Worm (Caenorhabditis elegans) whole organism, L1 larva: ENCODE measurements around the gene srg-5.

ENCODE experiments used
- C16A3.4 ChIP-seq: fragments of 150-350 bp; optimal IDR thresholded peaks from 2 replicates; lab custom pipeline; 2014; ENCODE audit warnings: missing biosample characterization, missing genetic modification characterization
- F16B12.6 ChIP-seq: fragments of 150-350 bp; optimal IDR thresholded peaks from 2 replicates; lab custom pipeline; 2014; ENCODE audit warnings: missing biosample characterization, missing genetic modification characterization
- alr-1 ChIP-seq: fragments of 200-800 bp; sonication (Bioruptor generic); optimal IDR thresholded peaks from 2 replicates; lab custom pipeline; 2018; ENCODE audit warnings: borderline replicate concordance, mild to moderate bottlenecking, missing genetic modification characterization, missing compliant biosample characterization
- aly-2 ChIP-seq: fragments of 150-350 bp; optimal IDR thresholded peaks from 2 replicates; lab custom pipeline; 2014; ENCODE audit warnings: missing biosample characterization, missing genetic modification characterization
- ama-1 ChIP-seq: fragments of 150-350 bp; optimal IDR thresholded peaks from 2 replicates; lab custom pipeline; 2014
- blmp-1 ChIP-seq: fragments of 150-350 bp; optimal IDR thresholded peaks from 2 replicates; lab custom pipeline; 2014; ENCODE audit warnings: missing biosample characterization, missing genetic modification characterization
- ceh-63 ChIP-seq: fragments of 200-800 bp; sonication (Bioruptor generic); optimal IDR thresholded peaks from 2 replicates; lab custom pipeline; 2018; ENCODE audit warnings: mild to moderate bottlenecking, missing genetic modification characterization, missing compliant biosample characterization
- ceh-88 ChIP-seq: fragments of 200-800 bp; sonication (Bioruptor generic); IDR thresholded peaks from 2 replicates; pipeline ENCODE4 v1.3.6; 2022; ENCODE audit warnings: missing genetic modification characterization, missing compliant biosample characterization
- ceh-90 ChIP-seq: sonication (generic microtip); optimal IDR thresholded peaks from 2 replicates; lab custom pipeline; 2016; ENCODE audit warnings: missing genetic modification characterization, missing compliant biosample characterization
- efl-1 ChIP-seq, 4 experiments: fragments of 150-350 bp; optimal IDR thresholded peaks in 3 of 4; peaks in 1 of 4; 1 replicate in 1 of 4; 2 replicates in 3 of 4; lab custom pipeline; 2014; ENCODE audit warnings: missing biosample characterization in 2 of 4, missing genetic modification characterization in 2 of 4, missing genetic modification reagents in 2 of 4
- elt-2 ChIP-seq: sonication (generic microtip); optimal IDR thresholded peaks from 2 replicates; lab custom pipeline; 2016; ENCODE audit warnings: missing genetic modification characterization, mild to moderate bottlenecking, inconsistent platforms, missing compliant biosample characterization, missing genetic modification reagents
- ets-5 ChIP-seq: fragments of 200-800 bp; sonication (Bioruptor generic); IDR thresholded peaks from 2 replicates; pipeline ENCODE4 v1.3.6; 2022; ENCODE audit warnings: missing genetic modification characterization, missing compliant biosample characterization
- fkh-4 ChIP-seq: sonication (generic microtip); optimal IDR thresholded peaks from 2 replicates; lab custom pipeline; 2016; ENCODE audit warnings: missing compliant biosample characterization, missing genetic modification characterization, borderline replicate concordance
- fkh-8 ChIP-seq: sonication (generic microtip); optimal IDR thresholded peaks from 2 replicates; lab custom pipeline; 2016; ENCODE audit warnings: mild to moderate bottlenecking, missing genetic modification characterization, missing compliant biosample characterization
- fos-1 ChIP-seq: fragments of 150-350 bp; optimal IDR thresholded peaks from 2 replicates; lab custom pipeline; 2014; ENCODE audit warnings: missing biosample characterization, missing genetic modification characterization
- hlh-17 ChIP-seq: fragments of 200-800 bp; sonication (Bioruptor generic); optimal IDR thresholded peaks from 2 replicates; lab custom pipeline; 2018; ENCODE audit warnings: missing genetic modification characterization, mild to moderate bottlenecking, missing compliant biosample characterization, moderate library complexity, borderline replicate concordance
- hpl-2 ChIP-seq: fragments of 150-350 bp; optimal IDR thresholded peaks from 2 replicates; lab custom pipeline; 2014; ENCODE audit warnings: missing biosample characterization, missing genetic modification reagents, missing genetic modification characterization
- irx-1 ChIP-seq: sonication (generic microtip); optimal IDR thresholded peaks from 2 replicates; lab custom pipeline; 2016; ENCODE audit warnings: missing genetic modification characterization, missing compliant biosample characterization
- isw-1 ChIP-seq: fragments of 200-800 bp; sonication (Bioruptor generic); IDR thresholded peaks from 2 replicates; pipeline ENCODE4 v1.3.6; 2022; ENCODE audit warnings: missing genetic modification characterization, missing compliant biosample characterization
- lin-13 ChIP-seq: fragments of 150-350 bp; optimal IDR thresholded peaks from 2 replicates; lab custom pipeline; 2014; ENCODE audit warnings: missing biosample characterization, missing genetic modification reagents, missing genetic modification characterization
- lin-39 ChIP-seq: fragments of 150-350 bp; optimal IDR thresholded peaks from 2 replicates; lab custom pipeline; 2014; ENCODE audit warnings: missing biosample characterization, missing genetic modification reagents, missing genetic modification characterization
- lir-3 ChIP-seq: sonication (generic microtip); optimal IDR thresholded peaks from 2 replicates; lab custom pipeline; 2016; ENCODE audit warnings: mild to moderate bottlenecking, missing genetic modification characterization, moderate library complexity, missing compliant biosample characterization; ENCODE audit not compliant: poor library complexity
- mef-2 ChIP-seq: fragments of 150-350 bp; optimal IDR thresholded peaks from 2 replicates; lab custom pipeline; 2014; ENCODE audit warnings: missing biosample characterization, missing genetic modification characterization
- nhr-12 ChIP-seq: sonication (generic microtip); optimal IDR thresholded peaks from 2 replicates; lab custom pipeline; 2017; ENCODE audit warnings: missing biosample characterization, missing genetic modification characterization
- nhr-28 ChIP-seq: fragments of 150-350 bp; optimal IDR thresholded peaks from 2 replicates; lab custom pipeline; 2014; ENCODE audit warnings: missing biosample characterization, missing genetic modification characterization
- nhr-47 ChIP-seq: sonication (generic microtip); optimal IDR thresholded peaks from 2 replicates; lab custom pipeline; 2016; ENCODE audit warnings: mild to moderate bottlenecking, missing genetic modification characterization, moderate library complexity, missing compliant biosample characterization
- nhr-76 ChIP-seq: sonication (generic microtip); optimal IDR thresholded peaks from 2 replicates; lab custom pipeline; 2017; ENCODE audit warnings: missing biosample characterization, missing genetic modification characterization
- nhr-85 ChIP-seq: sonication (generic microtip); peaks from one replicate; lab custom pipeline; 2016; ENCODE audit warnings: missing genetic modification characterization, inconsistent platforms, missing compliant biosample characterization
- pax-3 ChIP-seq: fragments of 200-800 bp; sonication (Bioruptor generic); optimal IDR thresholded peaks from 2 replicates; lab custom pipeline; 2018; ENCODE audit warnings: mild to moderate bottlenecking, missing genetic modification characterization, moderate library complexity, missing compliant biosample characterization
- rnt-1 ChIP-seq: sonication (generic microtip); optimal IDR thresholded peaks from 2 replicates; lab custom pipeline; 2016; ENCODE audit warnings: mild to moderate bottlenecking, missing genetic modification characterization, moderate library complexity, missing compliant biosample characterization
- sox-4 ChIP-seq: sonication (generic microtip); optimal IDR thresholded peaks from 2 replicates; lab custom pipeline; 2016; ENCODE audit warnings: missing genetic modification characterization, missing compliant biosample characterization
- sptf-1 ChIP-seq: fragments of 150-350 bp; optimal IDR thresholded peaks from 2 replicates; lab custom pipeline; 2014; ENCODE audit warnings: missing biosample characterization, missing genetic modification characterization
- sup-37 ChIP-seq: fragments of 200-800 bp; sonication (Bioruptor generic); optimal IDR thresholded peaks from 2 replicates; lab custom pipeline; 2018; ENCODE audit warnings: mild to moderate bottlenecking, missing genetic modification characterization, missing compliant biosample characterization
- swsn-7 ChIP-seq: sonication (generic microtip); optimal IDR thresholded peaks from 2 replicates; lab custom pipeline; 2016; ENCODE audit warnings: missing genetic modification characterization, missing compliant biosample characterization
- tbx-2 ChIP-seq: sonication (generic microtip); optimal IDR thresholded peaks from 2 replicates; lab custom pipeline; 2016; ENCODE audit warnings: missing genetic modification characterization, missing compliant biosample characterization
- tlp-1 ChIP-seq: fragments of 150-350 bp; optimal IDR thresholded peaks from 2 replicates; lab custom pipeline; 2014; ENCODE audit warnings: missing biosample characterization, missing genetic modification characterization
- unc-62 ChIP-seq: fragments of 150-350 bp; optimal IDR thresholded peaks from 2 replicates; lab custom pipeline; 2014; ENCODE audit warnings: missing biosample characterization, missing genetic modification reagents, missing genetic modification characterization
- xbp-1 ChIP-seq: sonication (generic microtip); optimal IDR thresholded peaks from 2 replicates; lab custom pipeline; 2016; ENCODE audit warnings: missing genetic modification characterization, missing compliant biosample characterization
- zag-1 ChIP-seq: fragments of 150-350 bp; optimal IDR thresholded peaks from 2 replicates; lab custom pipeline; 2014; ENCODE audit warnings: missing biosample characterization, missing genetic modification characterization
- zip-4 ChIP-seq: fragments of 200-800 bp; sonication (Bioruptor generic); optimal IDR thresholded peaks from 2 replicates; lab custom pipeline; 2018; ENCODE audit warnings: mild to moderate bottlenecking, missing genetic modification characterization, moderate library complexity, missing compliant biosample characterization
- ztf-11 ChIP-seq, 2 experiments: sonication (generic microtip); optimal IDR thresholded peaks; 2 replicates each; lab custom pipeline; 2016 to 2017; ENCODE audit warnings: missing genetic modification characterization in 2 of 2, missing biosample characterization in 1 of 2, missing compliant biosample characterization in 1 of 2

The srg-5 gene

ce11 chrIII:6258262-6258661 is 6.1 kb downstream of the srg-5 start, which contains the start of gene srg-1:
Gene srg-1 (minus strand): TSS chrIII:6258362.
- no peak for TF ChIP-seq efl-1 (optimal IDR thresholded peaks at IDR 0.05; lab: Kevin White, UChicago)
- TF ChIP-seq efl-1 (GFP tag; optimal IDR thresholded peaks at IDR 0.05 in 1 of 2; lab: Kevin White, UChicago): no peak
- no peak for TF ChIP-seq zag-1 (tag; lab: Kevin White, UChicago)
- no peak for TF ChIP-seq mef-2 (tag; lab: Kevin White, UChicago)
- no peak for TF ChIP-seq aly-2 (tag; lab: Kevin White, UChicago)
- TF ChIP-seq alr-1 (tag; lab: Kevin White, UChicago): no peak
- TF ChIP-seq hlh-17 (GFP tag; lab: Kevin White, UChicago): no peak
- TF ChIP-seq ets-5 (GFP tag; lab: Robert Waterston, UW): no peak
- no peak for TF ChIP-seq zip-4
- TF ChIP-seq sup-37 (GFP tag; lab: Kevin White, UChicago): no peak
- TF ChIP-seq blmp-1 (tag; lab: Kevin White, UChicago): no peak
- TF ChIP-seq nhr-85 (tag; lab: Kevin White, UChicago): no peak

- no peak for TF ChIP-seq nhr-28
- no peak for TF ChIP-seq lin-39
- TF ChIP-seq ceh-88 (GFP tag; lab: Robert Waterston, UW): no peak
- no peak for TF ChIP-seq fkh-4 (tag; lab: Kevin White, UChicago)
- no peak for TF ChIP-seq sox-4 (tag; lab: Kevin White, UChicago)
- no peak for TF ChIP-seq ztf-11 (tag; optimal IDR thresholded peaks at IDR 0.05; lab: Kevin White, UChicago)
- no peak for TF ChIP-seq elt-2 (tag; lab: Kevin White, UChicago)
- no peak for TF ChIP-seq zag-1 (tag; lab: Kevin White, UChicago)
- no peak for TF ChIP-seq fos-1 (tag; lab: Kevin White, UChicago)
- TF ChIP-seq blmp-1 (tag; lab: Kevin White, UChicago): no peak
- TF ChIP-seq ets-5 (GFP tag; lab: Robert Waterston, UW): no peak
- TF ChIP-seq swsn-7 (tag; lab: Kevin White, UChicago): no peak
- no peak for TF ChIP-seq fkh-8 (tag; lab: Kevin White, UChicago)
- TF ChIP-seq F16B12.6 (tag; lab: Kevin White, UChicago): no peak
- TF ChIP-seq irx-1: no peak
- no peak for TF ChIP-seq hpl-2 (GFP tag; lab: Kevin White, UChicago)
- no peak for TF ChIP-seq tlp-1 (tag; lab: Kevin White, UChicago)
- no peak for TF ChIP-seq sptf-1 (tag; lab: Kevin White, UChicago)
Measured at ce11 chrIII:6256675-6257074, 7.7 kb downstream of the srg-5 start, which contains the start of gene srg-9. Gene srg-9 (minus strand): TSS chrIII:6256775.

- TF ChIP-seq rnt-1 (tag; lab: Kevin White, UChicago): no peak
- no peak for TF ChIP-seq ceh-88 (GFP tag; lab: Robert Waterston, UW)
- no peak for TF ChIP-seq isw-1 (GFP tag; lab: Robert Waterston, UW)
- no peak for TF ChIP-seq nhr-47 (tag; lab: Kevin White, UChicago)
- no peak for TF ChIP-seq ets-5 (GFP tag; lab: Robert Waterston, UW)
- TF ChIP-seq lin-13 (GFP tag; lab: Kevin White, UChicago): no peak
- TF ChIP-seq C16A3.4 (tag; lab: Kevin White, UChicago): no peak
- TF ChIP-seq pax-3 (tag; lab: Kevin White, UChicago): no peak
- no peak for TF ChIP-seq alr-1 (tag; lab: Kevin White, UChicago)
- TF ChIP-seq, all 84 proteins: peak for 0
Measured at ce11 chrIII:6254737-6255136, 9.6 kb downstream of the srg-5 start, which contains the start of gene srg-8. Gene srg-8 (minus strand): TSS chrIII:6254837.

ce11 chrIII:6251511-6251910 is 12.8 kb downstream of the srg-5 start, which contains the start of gene amdh-1:
Gene amdh-1 (plus strand): TSS chrIII:6251811.
- no peak for TF ChIP-seq fos-1 (tag; lab: Kevin White, UChicago)
- TF ChIP-seq efl-1 (optimal IDR thresholded peaks at IDR 0.05; lab: Kevin White, UChicago): no peak
- no peak for TF ChIP-seq efl-1 (GFP tag; optimal IDR thresholded peaks at IDR 0.05 in 1 of 2; lab: Kevin White, UChicago)
- no peak for TF ChIP-seq ztf-11 (tag; optimal IDR thresholded peaks at IDR 0.05; lab: Kevin White, UChicago)
- no peak for TF ChIP-seq lir-3 (tag; lab: Kevin White, UChicago)
- TF ChIP-seq ama-1: no peak
- no peak for TF ChIP-seq nhr-12
- TF ChIP-seq sox-4 (tag; lab: Kevin White, UChicago): no peak
- no peak for TF ChIP-seq ceh-63 (GFP tag; lab: Kevin White, UChicago)
- TF ChIP-seq xbp-1 (tag; lab: Kevin White, UChicago): no peak
- TF ChIP-seq unc-62: no peak
- no peak for TF ChIP-seq nhr-76
- no peak for TF ChIP-seq ceh-88 (GFP tag; lab: Robert Waterston, UW)
- no peak for TF ChIP-seq tbx-2
- no peak for TF ChIP-seq mef-2 (tag; lab: Kevin White, UChicago)
- no peak for TF ChIP-seq ceh-90 (tag; lab: Kevin White, UChicago)
